Fruit fly (Drosophila melanogaster) whole organism, pupa: ENCODE data around the gene trh.

Experiments
- CG10348 ChIP-seq: fragments of 200-800 bp; sonication (Bioruptor generic); IDR thresholded peaks from 2 replicates; pipeline ENCODE4 v1.3.6; 2022; ENCODE audit warnings: missing biosample characterization, missing genetic modification characterization
- CG12605 ChIP-seq: fragments of 200-800 bp; sonication (Bioruptor generic); IDR thresholded peaks from 2 replicates; pipeline ENCODE4 v1.3.6; 2022; ENCODE audit warnings: missing biosample characterization, missing genetic modification characterization
- CG14655 ChIP-seq: fragments of 200-800 bp; sonication (Bioruptor generic); optimal IDR thresholded peaks from 3 replicates; lab custom pipeline; 2017; ENCODE audit warnings: mild to moderate bottlenecking, missing biosample characterization, missing genetic modification reagents, missing genetic modification characterization
- CG17806 ChIP-seq: fragments of 200-800 bp; sonication (Bioruptor generic); optimal IDR thresholded peaks from 2 replicates; lab custom pipeline; 2018; ENCODE audit warnings: missing biosample characterization, mild to moderate bottlenecking, missing genetic modification characterization, moderate library complexity
- CG34367 ChIP-seq: fragments of 200-800 bp; sonication (Bioruptor generic); optimal IDR thresholded peaks from 2 replicates; lab custom pipeline; 2018; ENCODE audit warnings: missing biosample characterization, mild to moderate bottlenecking, missing genetic modification characterization
- CG8159 ChIP-seq: fragments of 200-800 bp; sonication (Bioruptor generic); optimal IDR thresholded peaks from 3 replicates; lab custom pipeline; 2018; ENCODE audit warnings: missing biosample characterization, mild to moderate bottlenecking, missing genetic modification characterization, moderate library complexity
- CG8301 ChIP-seq: fragments of 200-800 bp; sonication (Bioruptor generic); optimal IDR thresholded peaks from 2 replicates; lab custom pipeline; 2018; ENCODE audit warnings: missing biosample characterization, mild to moderate bottlenecking, missing genetic modification characterization
- CG9948 ChIP-seq: fragments of 200-800 bp; sonication (Bioruptor generic); optimal IDR thresholded peaks from 2 replicates; lab custom pipeline; 2018; ENCODE audit warnings: missing biosample characterization, mild to moderate bottlenecking, missing genetic modification characterization, moderate library complexity
- Pif1A ChIP-seq: fragments of 200-800 bp; sonication (Bioruptor generic); optimal IDR thresholded peaks from 3 replicates; lab custom pipeline; 2016; ENCODE audit warnings: missing biosample characterization, missing genetic modification characterization
- Pif1B ChIP-seq: fragments of 200-800 bp; sonication (Bioruptor generic); optimal IDR thresholded peaks from 3 replicates; lab custom pipeline; 2016; ENCODE audit warnings: missing biosample characterization, missing genetic modification characterization
- Snoo ChIP-seq: fragments of 200-800 bp; sonication (Bioruptor generic); optimal IDR thresholded peaks from 3 replicates; lab custom pipeline; 2017; ENCODE audit warnings: missing biosample characterization, mild to moderate bottlenecking, missing genetic modification characterization, inconsistent platforms
- fd96Ca ChIP-seq: fragments of 200-800 bp; sonication (Bioruptor generic); IDR thresholded peaks from 3 replicates; pipeline ENCODE4 v1.3.6; 2022; ENCODE audit warnings: missing biosample characterization, missing genetic modification characterization
- gl ChIP-seq: fragments of 200-800 bp; sonication (Bioruptor generic); optimal IDR thresholded peaks from 2 replicates; lab custom pipeline; 2018; ENCODE audit warnings: missing biosample characterization, mild to moderate bottlenecking, missing genetic modification characterization

DNA sequence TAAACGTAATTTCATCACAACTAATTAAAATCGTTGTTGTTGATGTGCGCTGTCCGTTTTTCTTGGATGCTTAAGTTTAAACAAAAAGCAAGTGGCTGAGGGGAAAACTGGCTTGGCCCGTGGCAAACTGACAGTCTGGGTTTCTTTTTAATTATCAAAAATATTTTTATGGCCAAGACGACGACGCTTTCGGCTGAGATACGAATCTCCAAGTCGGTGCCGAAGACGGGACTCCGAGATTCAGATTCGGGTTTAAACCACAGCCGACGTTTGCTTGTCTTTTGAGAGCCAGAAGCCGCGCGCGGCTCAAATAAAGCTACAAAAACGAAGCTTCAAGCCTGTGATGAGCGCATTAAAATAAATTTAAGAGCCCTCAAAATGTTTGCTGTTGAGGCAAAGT is 16.8 kb downstream of the trh start:
- TF ChIP-seq Pif1B (GFP tag; lab: Kevin White, UChicago) (no peak), CG8159 (no peak), CG10348 (GFP tag; lab: Robert Waterston, UW) (no peak), CG8301 (tag; lab: Kevin White, UChicago) (no peak), CG14655 (no peak), CG12605 (GFP tag; lab: Robert Waterston, UW) (no peak), CG34367 (tag; lab: Kevin White, UChicago) (no peak), Pif1A (GFP tag; lab: Kevin White, UChicago) (no peak), Snoo (tag; lab: Kevin White, UChicago) (no peak), gl (no peak), CG9948 (tag; lab: Kevin White, UChicago) (no peak), fd96Ca (no peak), CG17806 (tag; lab: Kevin White, UChicago) (no peak)
